Worm (Caenorhabditis elegans) whole organism, L1 larva: ENCODE measurements around the gene C34D4.10.
A peak's percentile ranks its signal among the peaks of the same experiment; 100 is the strongest.

Experiments
- C16A3.4 ChIP-seq: fragments of 150-350 bp; optimal IDR thresholded peaks from 2 replicates; lab custom pipeline; 2014; ENCODE audit warnings: missing biosample characterization, missing genetic modification characterization
- C34B4.2 ChIP-seq: sonication (generic microtip); optimal IDR thresholded peaks from 2 replicates; lab custom pipeline; 2017; ENCODE audit warnings: mild to moderate bottlenecking, missing genetic modification characterization, missing compliant biosample characterization
- F16B12.6 ChIP-seq: fragments of 150-350 bp; optimal IDR thresholded peaks from 2 replicates; lab custom pipeline; 2014; ENCODE audit warnings: missing biosample characterization, missing genetic modification characterization
- Y116A8C.19 ChIP-seq: sonication (generic microtip); optimal IDR thresholded peaks from 2 replicates; lab custom pipeline; 2016; ENCODE audit warnings: missing compliant biosample characterization, missing genetic modification characterization, borderline replicate concordance
- aly-2 ChIP-seq: fragments of 150-350 bp; optimal IDR thresholded peaks from 2 replicates; lab custom pipeline; 2014; ENCODE audit warnings: missing biosample characterization, missing genetic modification characterization
- blmp-1 ChIP-seq: fragments of 150-350 bp; optimal IDR thresholded peaks from 2 replicates; lab custom pipeline; 2014; ENCODE audit warnings: missing biosample characterization, missing genetic modification characterization
- ceh-63 ChIP-seq: fragments of 200-800 bp; sonication (Bioruptor generic); optimal IDR thresholded peaks from 2 replicates; lab custom pipeline; 2018; ENCODE audit warnings: mild to moderate bottlenecking, missing genetic modification characterization, missing compliant biosample characterization
- ceh-82 ChIP-seq, 3 experiments: fragments of 150-350 bp in 1 of 3; sonication (generic microtip) in 2 of 3; optimal IDR thresholded peaks; 2 replicates each; lab custom pipeline; 2014 to 2017; ENCODE audit warnings: missing biosample characterization in 3 of 3, missing genetic modification characterization in 3 of 3
- ceh-88 ChIP-seq: fragments of 200-800 bp; sonication (Bioruptor generic); IDR thresholded peaks from 2 replicates; pipeline ENCODE4 v1.3.6; 2022; ENCODE audit warnings: missing genetic modification characterization, missing compliant biosample characterization
- ceh-90 ChIP-seq: sonication (generic microtip); optimal IDR thresholded peaks from 2 replicates; lab custom pipeline; 2016; ENCODE audit warnings: missing genetic modification characterization, missing compliant biosample characterization
- ces-1 ChIP-seq: fragments of 150-350 bp; optimal IDR thresholded peaks from 2 replicates; lab custom pipeline; 2014; ENCODE audit warnings: missing biosample characterization, missing genetic modification reagents, missing genetic modification characterization
- dpl-1 ChIP-seq, 3 experiments: fragments of 150-350 bp in 2 of 3; sonication (generic microtip) in 1 of 3; optimal IDR thresholded peaks; 2 replicates each; lab custom pipeline; 2014 to 2017; ENCODE audit warnings: missing biosample characterization in 3 of 3, missing genetic modification characterization in 3 of 3, missing genetic modification reagents in 3 of 3
- efl-1 ChIP-seq, 4 experiments: fragments of 150-350 bp; optimal IDR thresholded peaks in 3 of 4; peaks in 1 of 4; 1 replicate in 1 of 4; 2 replicates in 3 of 4; lab custom pipeline; 2014; ENCODE audit warnings: missing biosample characterization in 2 of 4, missing genetic modification characterization in 2 of 4, missing genetic modification reagents in 2 of 4
- egl-13 ChIP-seq: sonication (generic microtip); optimal IDR thresholded peaks from 2 replicates; lab custom pipeline; 2016; ENCODE audit warnings: missing genotype, missing genetic modification reagents, missing genetic modification characterization, missing compliant biosample characterization
- egl-27 ChIP-seq, 2 experiments: fragments of 150-350 bp in 1 of 2; sonication (generic microtip); optimal IDR thresholded peaks; 3 replicates each; lab custom pipeline; 2017 to 2018; ENCODE audit warnings: missing biosample characterization in 2 of 2, missing genetic modification characterization in 2 of 2, missing genetic modification reagents in 2 of 2
- elt-3 ChIP-seq, 6 experiments: fragments of 150-350 bp in 1 of 6; sonication (generic microtip); optimal IDR thresholded peaks; 2 replicates each; lab custom pipeline; 2017 to 2018; ENCODE audit warnings: missing biosample characterization in 6 of 6, missing genetic modification characterization in 6 of 6, inconsistent platforms in 1 of 6
- ets-5 ChIP-seq: fragments of 200-800 bp; sonication (Bioruptor generic); IDR thresholded peaks from 2 replicates; pipeline ENCODE4 v1.3.6; 2022; ENCODE audit warnings: missing genetic modification characterization, missing compliant biosample characterization
- fkh-4 ChIP-seq: sonication (generic microtip); optimal IDR thresholded peaks from 2 replicates; lab custom pipeline; 2016; ENCODE audit warnings: missing compliant biosample characterization, missing genetic modification characterization, borderline replicate concordance
- fkh-8 ChIP-seq: sonication (generic microtip); optimal IDR thresholded peaks from 2 replicates; lab custom pipeline; 2016; ENCODE audit warnings: mild to moderate bottlenecking, missing genetic modification characterization, missing compliant biosample characterization
- fos-1 ChIP-seq: fragments of 150-350 bp; optimal IDR thresholded peaks from 2 replicates; lab custom pipeline; 2014; ENCODE audit warnings: missing biosample characterization, missing genetic modification characterization
- grh-1 ChIP-seq: fragments of 200-800 bp; sonication (Bioruptor generic); IDR thresholded peaks from 2 replicates; pipeline ENCODE4 v1.3.6; 2022; ENCODE audit warnings: missing genetic modification reagents, missing genetic modification characterization, missing compliant biosample characterization
- irx-1 ChIP-seq: sonication (generic microtip); optimal IDR thresholded peaks from 2 replicates; lab custom pipeline; 2016; ENCODE audit warnings: missing genetic modification characterization, missing compliant biosample characterization
- isw-1 ChIP-seq: fragments of 200-800 bp; sonication (Bioruptor generic); IDR thresholded peaks from 2 replicates; pipeline ENCODE4 v1.3.6; 2022; ENCODE audit warnings: missing genetic modification characterization, missing compliant biosample characterization
- lin-14 ChIP-seq: fragments of 200-800 bp; sonication (Bioruptor generic); optimal IDR thresholded peaks from 2 replicates; lab custom pipeline; 2018; ENCODE audit warnings: mild to moderate bottlenecking, missing genetic modification characterization, moderate library complexity, missing compliant biosample characterization
- lin-15B ChIP-seq: fragments of 150-350 bp; sonication (generic microtip); optimal IDR thresholded peaks from 3 replicates; lab custom pipeline; 2014; ENCODE audit warnings: missing biosample characterization, missing genetic modification characterization
- lin-35 ChIP-seq, 2 experiments: fragments of 150-350 bp; optimal IDR thresholded peaks; 2 replicates each; lab custom pipeline; 2014; ENCODE audit warnings: missing biosample characterization in 2 of 2, missing genetic modification characterization in 2 of 2, missing genetic modification reagents in 2 of 2
- lin-39 ChIP-seq: fragments of 150-350 bp; optimal IDR thresholded peaks from 2 replicates; lab custom pipeline; 2014; ENCODE audit warnings: missing biosample characterization, missing genetic modification reagents, missing genetic modification characterization
- lir-3 ChIP-seq: sonication (generic microtip); optimal IDR thresholded peaks from 2 replicates; lab custom pipeline; 2016; ENCODE audit warnings: mild to moderate bottlenecking, missing genetic modification characterization, moderate library complexity, missing compliant biosample characterization; ENCODE audit not compliant: poor library complexity
- mdl-1 ChIP-seq, 2 experiments: fragments of 150-350 bp; optimal IDR thresholded peaks; 2 replicates each; lab custom pipeline; 2014 to 2017; ENCODE audit warnings: missing biosample characterization in 2 of 2, missing genetic modification characterization in 2 of 2, inconsistent platforms in 1 of 2
- mef-2 ChIP-seq: fragments of 150-350 bp; optimal IDR thresholded peaks from 2 replicates; lab custom pipeline; 2014; ENCODE audit warnings: missing biosample characterization, missing genetic modification characterization
- nhr-11 ChIP-seq: fragments of 150-350 bp; optimal IDR thresholded peaks from 2 replicates; lab custom pipeline; 2014; ENCODE audit warnings: missing biosample characterization, missing genetic modification characterization
- nhr-12 ChIP-seq: sonication (generic microtip); optimal IDR thresholded peaks from 2 replicates; lab custom pipeline; 2017; ENCODE audit warnings: missing biosample characterization, missing genetic modification characterization
- nhr-20 ChIP-seq: sonication (generic microtip); optimal IDR thresholded peaks from 2 replicates; lab custom pipeline; 2016; ENCODE audit warnings: mild to moderate bottlenecking, missing genetic modification characterization, missing compliant biosample characterization
- nhr-237 ChIP-seq: fragments of 150-350 bp; optimal IDR thresholded peaks from 2 replicates; lab custom pipeline; 2014; ENCODE audit warnings: missing biosample characterization, missing genetic modification characterization
- nhr-47 ChIP-seq: sonication (generic microtip); optimal IDR thresholded peaks from 2 replicates; lab custom pipeline; 2016; ENCODE audit warnings: mild to moderate bottlenecking, missing genetic modification characterization, moderate library complexity, missing compliant biosample characterization
- nhr-76 ChIP-seq: sonication (generic microtip); optimal IDR thresholded peaks from 2 replicates; lab custom pipeline; 2017; ENCODE audit warnings: missing biosample characterization, missing genetic modification characterization
- nhr-77 ChIP-seq: fragments of 150-350 bp; optimal IDR thresholded peaks from 2 replicates; lab custom pipeline; 2014; ENCODE audit warnings: missing biosample characterization, missing genetic modification characterization
- nhr-85 ChIP-seq: sonication (generic microtip); peaks from one replicate; lab custom pipeline; 2016; ENCODE audit warnings: missing genetic modification characterization, inconsistent platforms, missing compliant biosample characterization
- pag-3 ChIP-seq: sonication (generic microtip); optimal IDR thresholded peaks from 2 replicates; lab custom pipeline; 2017; ENCODE audit warnings: missing genetic modification characterization, mild to moderate bottlenecking, missing compliant biosample characterization, antibody characterized with exemption, borderline replicate concordance; ENCODE audit not compliant: insufficient read depth
- pax-3 ChIP-seq: fragments of 200-800 bp; sonication (Bioruptor generic); optimal IDR thresholded peaks from 2 replicates; lab custom pipeline; 2018; ENCODE audit warnings: mild to moderate bottlenecking, missing genetic modification characterization, moderate library complexity, missing compliant biosample characterization
- rnt-1 ChIP-seq: sonication (generic microtip); optimal IDR thresholded peaks from 2 replicates; lab custom pipeline; 2016; ENCODE audit warnings: mild to moderate bottlenecking, missing genetic modification characterization, moderate library complexity, missing compliant biosample characterization
- skn-1 ChIP-seq: fragments of 150-350 bp; optimal IDR thresholded peaks from 2 replicates; lab custom pipeline; 2014; ENCODE audit warnings: missing biosample characterization, missing genetic modification characterization
- swsn-7 ChIP-seq: sonication (generic microtip); optimal IDR thresholded peaks from 2 replicates; lab custom pipeline; 2016; ENCODE audit warnings: missing genetic modification characterization, missing compliant biosample characterization
- tbx-2 ChIP-seq: sonication (generic microtip); optimal IDR thresholded peaks from 2 replicates; lab custom pipeline; 2016; ENCODE audit warnings: missing genetic modification characterization, missing compliant biosample characterization
- unc-130 ChIP-seq: fragments of 150-350 bp; optimal IDR thresholded peaks from 2 replicates; lab custom pipeline; 2017; ENCODE audit warnings: missing biosample characterization, missing genetic modification characterization, inconsistent platforms
- unc-86 ChIP-seq: sonication (generic microtip); optimal IDR thresholded peaks from 2 replicates; lab custom pipeline; 2016; ENCODE audit warnings: missing genetic modification characterization, missing compliant biosample characterization
- unc-98 ChIP-seq: fragments of 200-800 bp; sonication (Bioruptor generic); IDR thresholded peaks from 2 replicates; pipeline ENCODE4 v1.3.6; 2022; ENCODE audit warnings: missing genetic modification characterization, missing compliant biosample characterization
- vab-15 ChIP-seq: sonication (generic microtip); optimal IDR thresholded peaks from 2 replicates; lab custom pipeline; 2017; ENCODE audit warnings: missing genotype, mild to moderate bottlenecking, missing genetic modification characterization, missing compliant biosample characterization
- xbp-1 ChIP-seq: sonication (generic microtip); optimal IDR thresholded peaks from 2 replicates; lab custom pipeline; 2016; ENCODE audit warnings: missing genetic modification characterization, missing compliant biosample characterization
- zip-4 ChIP-seq: fragments of 200-800 bp; sonication (Bioruptor generic); optimal IDR thresholded peaks from 2 replicates; lab custom pipeline; 2018; ENCODE audit warnings: mild to moderate bottlenecking, missing genetic modification characterization, moderate library complexity, missing compliant biosample characterization

Gene C34D4.10

ce11 chrIV:7149020-7149601, 27.9 kb upstream of the C34D4.10 start, which contains the start of gene C34D4.4 (continued):
- TF ChIP-seq egl-27 (tag; optimal IDR thresholded peaks at IDR 0.05; lab: Kevin White, UChicago) (no peak), irx-1 (no peak), isw-1 (GFP tag; lab: Robert Waterston, UW) (peak; percentile 17; the same call in 1 of the 2 replicates), nhr-237 (tag; lab: Kevin White, UChicago) (no peak), mdl-1 (tag; optimal IDR thresholded peaks at IDR 0.05; lab: Kevin White, UChicago) (no peak), Y116A8C.19 (tag; lab: Kevin White, UChicago) (no peak), blmp-1 (tag; lab: Kevin White, UChicago) (peak; percentile 65), egl-13 (tag; lab: Kevin White, UChicago) (no peak), nhr-12 (tag; lab: Kevin White, UChicago) (no peak), C34B4.2 (tag; lab: Kevin White, UChicago) (no peak), dpl-1 (GFP tag; optimal IDR thresholded peaks at IDR 0.05; lab: Kevin White, UChicago) (peak; percentile 32 to 60 (median 58)), nhr-47 (tag; lab: Kevin White, UChicago) (peak; percentile 45), ets-5 (GFP tag; lab: Robert Waterston, UW) (no peak), xbp-1 (peak; percentile 9), aly-2 (tag; lab: Kevin White, UChicago) (no peak), nhr-77 (tag; lab: Kevin White, UChicago) (no peak), unc-130 (tag; lab: Kevin White, UChicago) (peak; percentile 22), nhr-20 (tag; lab: Kevin White, UChicago) (peak; percentile 14), elt-3 (tag; optimal IDR thresholded peaks at IDR 0.05; lab: Kevin White, UChicago) (no peak), ces-1 (no peak), vab-15 (no peak), nhr-85 (tag; lab: Kevin White, UChicago) (no peak), fkh-8 (peak; percentile 31), rnt-1 (peak; percentile 19), ceh-90 (tag; lab: Kevin White, UChicago) (no peak), lin-15B (tag; lab: Kevin White, UChicago) (peak; percentile 35), zip-4 (GFP tag; lab: Kevin White, UChicago) (peak; percentile 61), lin-39 (tag; lab: Kevin White, UChicago) (no peak), mef-2 (tag; lab: Kevin White, UChicago) (no peak), C16A3.4 (no peak), skn-1 (tag; lab: Kevin White, UChicago) (peak; percentile 39), lin-14 (GFP tag; lab: Kevin White, UChicago) (peak; percentile 53), lir-3 (tag; lab: Kevin White, UChicago) (no peak)
- TF ChIP-seq, all 84 proteins: peak for 23

ce11 chrIV:7147722-7148121, 26.5 kb upstream of the C34D4.10 start:
- TF ChIP-seq nhr-77 (tag; lab: Kevin White, UChicago) (no peak), dpl-1 (GFP tag; optimal IDR thresholded peaks at IDR 0.05; lab: Kevin White, UChicago) (peak in 1 of 3 experiments; percentile 29), F16B12.6 (tag; lab: Kevin White, UChicago) (peak; percentile 47), ceh-82 (tag; optimal IDR thresholded peaks at IDR 0.05; lab: Kevin White, UChicago) (peak in 1 of 3 experiments; percentile 3), pag-3 (tag; lab: Kevin White, UChicago) (no peak), nhr-11 (tag; lab: Kevin White, UChicago) (no peak), tbx-2 (tag; lab: Kevin White, UChicago) (no peak), C16A3.4 (no peak), swsn-7 (tag; lab: Kevin White, UChicago) (no peak), ceh-90 (tag; lab: Kevin White, UChicago) (no peak), efl-1 (optimal IDR thresholded peaks at IDR 0.05; lab: Kevin White, UChicago) (peak; percentile 10 to 14), efl-1 (GFP tag; optimal IDR thresholded peaks at IDR 0.05 in 1 of 2; lab: Kevin White, UChicago) (peak in 1 of 2 experiments; percentile 89), nhr-237 (tag; lab: Kevin White, UChicago) (no peak), fkh-4 (tag; lab: Kevin White, UChicago) (no peak), unc-86 (tag; lab: Kevin White, UChicago) (no peak), fos-1 (tag; lab: Kevin White, UChicago) (no peak), zip-4 (GFP tag; lab: Kevin White, UChicago) (no peak), ceh-88 (GFP tag; lab: Robert Waterston, UW) (no peak), grh-1 (GFP tag; lab: Robert Waterston, UW) (no peak), nhr-76 (tag; lab: Kevin White, UChicago) (no peak), blmp-1 (tag; lab: Kevin White, UChicago) (no peak), ceh-63 (no peak), lin-35 (GFP tag; optimal IDR thresholded peaks at IDR 0.05; lab: Kevin White, UChicago) (peak in 1 of 2 experiments; percentile 36), nhr-47 (tag; lab: Kevin White, UChicago) (no peak), mef-2 (tag; lab: Kevin White, UChicago) (no peak), unc-98 (GFP tag; lab: Robert Waterston, UW) (no peak), pax-3 (tag; lab: Kevin White, UChicago) (no peak)
